Worm (Caenorhabditis elegans) whole organism, L1 larva: ENCODE data around the gene abhd-14.

ENCODE experiments used
- C04F5.9 ChIP-seq: sonication (generic microtip); optimal IDR thresholded peaks from 2 replicates; lab custom pipeline; 2016; ENCODE audit warnings: missing genetic modification characterization, missing compliant biosample characterization
- C34B4.2 ChIP-seq: sonication (generic microtip); optimal IDR thresholded peaks from 2 replicates; lab custom pipeline; 2017; ENCODE audit warnings: mild to moderate bottlenecking, missing genetic modification characterization, missing compliant biosample characterization
- F16B12.6 ChIP-seq: fragments of 150-350 bp; optimal IDR thresholded peaks from 2 replicates; lab custom pipeline; 2014; ENCODE audit warnings: missing biosample characterization, missing genetic modification characterization
- alr-1 ChIP-seq: fragments of 200-800 bp; sonication (Bioruptor generic); optimal IDR thresholded peaks from 2 replicates; lab custom pipeline; 2018; ENCODE audit warnings: borderline replicate concordance, mild to moderate bottlenecking, missing genetic modification characterization, missing compliant biosample characterization
- ama-1 ChIP-seq: fragments of 150-350 bp; optimal IDR thresholded peaks from 2 replicates; lab custom pipeline; 2014
- blmp-1 ChIP-seq: fragments of 150-350 bp; optimal IDR thresholded peaks from 2 replicates; lab custom pipeline; 2014; ENCODE audit warnings: missing biosample characterization, missing genetic modification characterization
- ceh-8 ChIP-seq: fragments of 200-800 bp; sonication (Bioruptor generic); optimal IDR thresholded peaks from 2 replicates; lab custom pipeline; 2018; ENCODE audit warnings: mild to moderate bottlenecking, missing genetic modification characterization, moderate library complexity, missing compliant biosample characterization
- dpl-1 ChIP-seq, 3 experiments: fragments of 150-350 bp in 2 of 3; sonication (generic microtip) in 1 of 3; optimal IDR thresholded peaks; 2 replicates each; lab custom pipeline; 2014 to 2017; ENCODE audit warnings: missing biosample characterization in 3 of 3, missing genetic modification characterization in 3 of 3, missing genetic modification reagents in 3 of 3
- efl-1 ChIP-seq, 4 experiments: fragments of 150-350 bp; optimal IDR thresholded peaks in 3 of 4; peaks in 1 of 4; 1 replicate in 1 of 4; 2 replicates in 3 of 4; lab custom pipeline; 2014; ENCODE audit warnings: missing biosample characterization in 2 of 4, missing genetic modification characterization in 2 of 4, missing genetic modification reagents in 2 of 4
- efl-3 ChIP-seq: fragments of 200-800 bp; sonication (Bioruptor generic); optimal IDR thresholded peaks from 2 replicates; lab custom pipeline; 2018; ENCODE audit warnings: mild to moderate bottlenecking, missing genetic modification characterization, missing compliant biosample characterization
- egl-13 ChIP-seq: sonication (generic microtip); optimal IDR thresholded peaks from 2 replicates; lab custom pipeline; 2016; ENCODE audit warnings: missing genotype, missing genetic modification reagents, missing genetic modification characterization, missing compliant biosample characterization
- elt-2 ChIP-seq: sonication (generic microtip); optimal IDR thresholded peaks from 2 replicates; lab custom pipeline; 2016; ENCODE audit warnings: missing genetic modification characterization, mild to moderate bottlenecking, inconsistent platforms, missing compliant biosample characterization, missing genetic modification reagents
- elt-3 ChIP-seq, 6 experiments: fragments of 150-350 bp in 1 of 6; sonication (generic microtip); optimal IDR thresholded peaks; 2 replicates each; lab custom pipeline; 2017 to 2018; ENCODE audit warnings: missing biosample characterization in 6 of 6, missing genetic modification characterization in 6 of 6, inconsistent platforms in 1 of 6
- fkh-4 ChIP-seq: sonication (generic microtip); optimal IDR thresholded peaks from 2 replicates; lab custom pipeline; 2016; ENCODE audit warnings: missing compliant biosample characterization, missing genetic modification characterization, borderline replicate concordance
- grh-1 ChIP-seq: fragments of 200-800 bp; sonication (Bioruptor generic); IDR thresholded peaks from 2 replicates; pipeline ENCODE4 v1.3.6; 2022; ENCODE audit warnings: missing genetic modification reagents, missing genetic modification characterization, missing compliant biosample characterization
- hlh-4 ChIP-seq: sonication (generic microtip); optimal IDR thresholded peaks from 2 replicates; lab custom pipeline; 2016; ENCODE audit warnings: mild to moderate bottlenecking, missing genetic modification characterization, missing compliant biosample characterization
- irx-1 ChIP-seq: sonication (generic microtip); optimal IDR thresholded peaks from 2 replicates; lab custom pipeline; 2016; ENCODE audit warnings: missing genetic modification characterization, missing compliant biosample characterization
- lin-14 ChIP-seq: fragments of 200-800 bp; sonication (Bioruptor generic); optimal IDR thresholded peaks from 2 replicates; lab custom pipeline; 2018; ENCODE audit warnings: mild to moderate bottlenecking, missing genetic modification characterization, moderate library complexity, missing compliant biosample characterization
- lin-35 ChIP-seq, 2 experiments: fragments of 150-350 bp; optimal IDR thresholded peaks; 2 replicates each; lab custom pipeline; 2014; ENCODE audit warnings: missing biosample characterization in 2 of 2, missing genetic modification characterization in 2 of 2, missing genetic modification reagents in 2 of 2
- mef-2 ChIP-seq: fragments of 150-350 bp; optimal IDR thresholded peaks from 2 replicates; lab custom pipeline; 2014; ENCODE audit warnings: missing biosample characterization, missing genetic modification characterization
- nhr-12 ChIP-seq: sonication (generic microtip); optimal IDR thresholded peaks from 2 replicates; lab custom pipeline; 2017; ENCODE audit warnings: missing biosample characterization, missing genetic modification characterization
- nhr-20 ChIP-seq: sonication (generic microtip); optimal IDR thresholded peaks from 2 replicates; lab custom pipeline; 2016; ENCODE audit warnings: mild to moderate bottlenecking, missing genetic modification characterization, missing compliant biosample characterization
- nhr-47 ChIP-seq: sonication (generic microtip); optimal IDR thresholded peaks from 2 replicates; lab custom pipeline; 2016; ENCODE audit warnings: mild to moderate bottlenecking, missing genetic modification characterization, moderate library complexity, missing compliant biosample characterization
- nhr-71 ChIP-seq: sonication (generic microtip); optimal IDR thresholded peaks from 2 replicates; lab custom pipeline; 2016; ENCODE audit warnings: mild to moderate bottlenecking, missing genetic modification characterization, moderate library complexity, missing compliant biosample characterization
- nhr-84 ChIP-seq: sonication (generic microtip); optimal IDR thresholded peaks from 2 replicates; lab custom pipeline; 2017; ENCODE audit warnings: missing biosample characterization, missing genetic modification characterization
- skn-1 ChIP-seq: fragments of 150-350 bp; optimal IDR thresholded peaks from 2 replicates; lab custom pipeline; 2014; ENCODE audit warnings: missing biosample characterization, missing genetic modification characterization
- tlp-1 ChIP-seq: fragments of 150-350 bp; optimal IDR thresholded peaks from 2 replicates; lab custom pipeline; 2014; ENCODE audit warnings: missing biosample characterization, missing genetic modification characterization
- unc-130 ChIP-seq: fragments of 150-350 bp; optimal IDR thresholded peaks from 2 replicates; lab custom pipeline; 2017; ENCODE audit warnings: missing biosample characterization, missing genetic modification characterization, inconsistent platforms
- unc-30 ChIP-seq: sonication (generic microtip); optimal IDR thresholded peaks from 2 replicates; lab custom pipeline; 2017; ENCODE audit warnings: missing biosample characterization, missing genetic modification characterization
- unc-86 ChIP-seq: sonication (generic microtip); optimal IDR thresholded peaks from 2 replicates; lab custom pipeline; 2016; ENCODE audit warnings: missing genetic modification characterization, missing compliant biosample characterization
- unc-98 ChIP-seq: fragments of 200-800 bp; sonication (Bioruptor generic); IDR thresholded peaks from 2 replicates; pipeline ENCODE4 v1.3.6; 2022; ENCODE audit warnings: missing genetic modification characterization, missing compliant biosample characterization
- vab-15 ChIP-seq: sonication (generic microtip); optimal IDR thresholded peaks from 2 replicates; lab custom pipeline; 2017; ENCODE audit warnings: missing genotype, mild to moderate bottlenecking, missing genetic modification characterization, missing compliant biosample characterization
- ztf-11 ChIP-seq, 2 experiments: sonication (generic microtip); optimal IDR thresholded peaks; 2 replicates each; lab custom pipeline; 2016 to 2017; ENCODE audit warnings: missing genetic modification characterization in 2 of 2, missing biosample characterization in 1 of 2, missing compliant biosample characterization in 1 of 2
- ztf-4 ChIP-seq: fragments of 150-350 bp; optimal IDR thresholded peaks from 2 replicates; lab custom pipeline; 2014; ENCODE audit warnings: missing biosample characterization, missing genetic modification characterization

abhd-14 gene

ce11 chrIV:1044287-1044686 lies 14.4 kb upstream of the abhd-14 start, which contains the start of gene Y55F3AM.11:
Gene Y55F3AM.11, minus strand, starts transcription at chrIV:1044387.
- no peak for TF ChIP-seq efl-1 (optimal IDR thresholded peaks at IDR 0.05; lab: Kevin White, UChicago)
- no peak for TF ChIP-seq efl-1 (GFP tag; optimal IDR thresholded peaks at IDR 0.05 in 1 of 2; lab: Kevin White, UChicago)
- TF ChIP-seq ceh-8 (GFP tag; lab: Kevin White, UChicago) = no peak
- TF ChIP-seq unc-98 (GFP tag; lab: Robert Waterston, UW) = no peak

- TF ChIP-seq lin-14 (GFP tag; lab: Kevin White, UChicago) (no peak), tlp-1 (tag; lab: Kevin White, UChicago) (no peak), unc-86 (tag; lab: Kevin White, UChicago) (no peak), efl-3 (GFP tag; lab: Kevin White, UChicago) (no peak), elt-3 (tag; optimal IDR thresholded peaks at IDR 0.05; lab: Kevin White, UChicago) (no peak), fkh-4 (tag; lab: Kevin White, UChicago) (no peak), nhr-20 (tag; lab: Kevin White, UChicago) (no peak), grh-1 (GFP tag; lab: Robert Waterston, UW) (no peak), nhr-47 (tag; lab: Kevin White, UChicago) (no peak)
Measured at ce11 chrIV:1040537-1040936, 10.7 kb upstream of the abhd-14 start.

- TF ChIP-seq C04F5.9 (tag; lab: Kevin White, UChicago) = no peak
- no peak for TF ChIP-seq mef-2 (tag; lab: Kevin White, UChicago)
- TF ChIP-seq vab-15 = no peak
- no peak for TF ChIP-seq unc-30 (tag; lab: Kevin White, UChicago)
- no peak for TF ChIP-seq F16B12.6 (tag; lab: Kevin White, UChicago)
- TF ChIP-seq nhr-71 (tag; lab: Kevin White, UChicago) = no peak
- TF ChIP-seq nhr-20 (tag; lab: Kevin White, UChicago) = no peak
- TF ChIP-seq ztf-11 (tag; optimal IDR thresholded peaks at IDR 0.05; lab: Kevin White, UChicago) = no peak
- no peak for TF ChIP-seq nhr-84 (tag; lab: Kevin White, UChicago)
- no peak for TF ChIP-seq ztf-4
- no peak for TF ChIP-seq blmp-1
Measured at ce11 chrIV:1038516-1038915, 8.7 kb upstream of the abhd-14 start.

- peak; percentile 26 for TF ChIP-seq blmp-1
- TF ChIP-seq egl-13 (tag; lab: Kevin White, UChicago) = no peak
- no peak for TF ChIP-seq nhr-12 (tag; lab: Kevin White, UChicago)
- TF ChIP-seq alr-1 (tag; lab: Kevin White, UChicago) = no peak
- TF ChIP-seq irx-1 (tag; lab: Kevin White, UChicago) = no peak
- TF ChIP-seq dpl-1 (GFP tag; optimal IDR thresholded peaks at IDR 0.05; lab: Kevin White, UChicago) = peak in 1 of 3 experiments; percentile 4
- no peak for TF ChIP-seq ama-1 (lab: Kevin White, UChicago)
- peak; percentile 16 for TF ChIP-seq skn-1 (tag; lab: Kevin White, UChicago)
- no peak for TF ChIP-seq hlh-4 (tag; lab: Kevin White, UChicago)
- TF ChIP-seq efl-1 (optimal IDR thresholded peaks at IDR 0.05; lab: Kevin White, UChicago) = no peak
- peak in 1 of 2 experiments; percentile 90 for TF ChIP-seq efl-1 (GFP tag; optimal IDR thresholded peaks at IDR 0.05 in 1 of 2; lab: Kevin White, UChicago)
- TF ChIP-seq elt-3 (tag; optimal IDR thresholded peaks at IDR 0.05; lab: Kevin White, UChicago) = peak in 3 of 6 experiments; percentile 10 to 68 (median 46)
- peak; percentile 4 for TF ChIP-seq unc-130 (tag; lab: Kevin White, UChicago)
- TF ChIP-seq C34B4.2 (tag; lab: Kevin White, UChicago) = no peak
- TF ChIP-seq elt-2 (tag; lab: Kevin White, UChicago) = peak; percentile 31
- peak; percentile 3 for TF ChIP-seq nhr-20 (tag; lab: Kevin White, UChicago)
- TF ChIP-seq lin-35 (GFP tag; optimal IDR thresholded peaks at IDR 0.05; lab: Kevin White, UChicago) = peak in 1 of 2 experiments; percentile 51
- no peak for TF ChIP-seq nhr-47 (tag; lab: Kevin White, UChicago)
Measured at ce11 chrIV:1035108-1035507, 5.3 kb upstream of the abhd-14 start.
